Worm (Caenorhabditis elegans) whole organism, young adult: ENCODE results near the gene C14A4.9.
A peak's percentile ranks its signal among the peaks of the same experiment; 100 is the strongest.

ENCODE experiments used
- attf-6 ChIP-seq: fragments of 200-800 bp; sonication (Bioruptor generic); IDR thresholded peaks from 2 replicates; pipeline ENCODE4 v1.3.6; 2022; ENCODE audit warnings: missing genetic modification reagents, missing genetic modification characterization, missing compliant biosample characterization
- pha-4 ChIP-seq: fragments of 150-350 bp; sonication (generic microtip); optimal IDR thresholded peaks from 2 replicates; lab custom pipeline; 2014; ENCODE audit warnings: missing biosample characterization, missing genetic modification reagents, missing genetic modification characterization
- snpc-4 ChIP-seq, 5 experiments: fragments of 150-350 bp in 1 of 5; sonication (generic microtip) in 4 of 5; optimal IDR thresholded peaks; 2 replicates each; lab custom pipeline; 2014 to 2018; ENCODE audit warnings: missing genetic modification characterization in 5 of 5, missing biosample characterization in 3 of 5, antibody characterized with exemption in 2 of 5, mild to moderate bottlenecking in 2 of 5, missing compliant biosample characterization in 2 of 5, missing genotype in 2 of 5, moderate library complexity in 2 of 5, missing genetic modification reagents in 1 of 5
- ztf-6 ChIP-seq: fragments of 200-800 bp; sonication (Bioruptor generic); IDR thresholded peaks from 2 replicates; pipeline ENCODE4 v1.3.6; 2022; ENCODE audit warnings: missing genetic modification reagents, missing genetic modification characterization, missing compliant biosample characterization

- no peak for TF ChIP-seq snpc-4 (GFP tag; optimal IDR thresholded peaks at IDR 0.05; lab: Kevin White, UChicago)
- TF ChIP-seq snpc-4 (tag; optimal IDR thresholded peaks at IDR 0.05; lab: Kevin White, UChicago), result peak in 2 of 4 experiments; percentile 36 to 68
- no peak for TF ChIP-seq ztf-6 (GFP tag; lab: Robert Waterston, UW)
- TF ChIP-seq pha-4, result peak; percentile 51
- no peak for TF ChIP-seq attf-6 (GFP tag; lab: Robert Waterston, UW)
Measured at ce11 chrII:10555484-10556075, 43.6 kb upstream of the C14A4.9 start.
